Worm (Caenorhabditis elegans): Measurements from ENCODE around the gene era-1.

DNA sequence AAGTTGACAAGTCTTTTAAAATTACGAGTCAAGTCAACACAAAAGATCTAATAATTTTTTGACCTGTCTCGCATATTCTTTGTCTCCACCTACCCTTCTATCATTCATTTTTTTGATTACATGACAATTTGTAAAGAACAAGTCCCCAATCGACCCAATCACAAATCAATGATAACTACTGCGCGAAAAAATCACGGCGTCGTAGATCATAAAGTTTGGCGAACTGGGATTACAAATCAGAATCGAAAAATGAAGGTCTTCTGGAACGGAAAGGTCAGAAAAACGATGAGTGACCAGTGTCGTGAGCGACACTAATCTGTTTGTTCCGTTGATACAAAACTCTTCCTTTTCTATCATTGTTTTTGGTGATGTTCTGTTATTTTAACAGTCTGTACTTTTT lies 12.8 kb upstream of the era-1 start:
- TF ChIP-seq klf-2 (GFP tag; conservative IDR thresholded peaks at IDR 0.05) (no peak), ref-1 (GFP tag; conservative IDR thresholded peaks at IDR 0.05) (no peak), tab-1 (GFP tag; IDR thresholded peaks at IDR 0.05) (no peak), ztf-23 (GFP tag; IDR thresholded peaks at IDR 0.05) (no peak), flt-1 (GFP tag; IDR thresholded peaks at IDR 0.05) (no peak), cog-1 (tag; optimal IDR thresholded peaks at IDR 0.05) (no peak), ztf-29 (GFP tag; IDR thresholded peaks at IDR 0.05) (no peak), med-1 (GFP tag; optimal IDR thresholded peaks at IDR 0.05; ENCODE audit: insufficient read depth) (no peak)
